Fruit fly (Drosophila melanogaster) whole organism, pupa: Measurements from ENCODE around the gene Glys.
A peak's percentile ranks its signal among the peaks of the same experiment; 100 is the strongest.

Experiments
- CG10348 ChIP-seq: fragments of 200-800 bp; sonication (Bioruptor generic); IDR thresholded peaks from 2 replicates; pipeline ENCODE4 v1.3.6; 2022; ENCODE audit warnings: missing biosample characterization, missing genetic modification characterization
- CG12605 ChIP-seq: fragments of 200-800 bp; sonication (Bioruptor generic); IDR thresholded peaks from 2 replicates; pipeline ENCODE4 v1.3.6; 2022; ENCODE audit warnings: missing biosample characterization, missing genetic modification characterization
- CG13204 ChIP-seq: fragments of 200-800 bp; sonication (Bioruptor generic); optimal IDR thresholded peaks from 2 replicates; lab custom pipeline; 2018; ENCODE audit warnings: missing biosample characterization, mild to moderate bottlenecking, missing genetic modification characterization, moderate library complexity
- CG14655 ChIP-seq: fragments of 200-800 bp; sonication (Bioruptor generic); optimal IDR thresholded peaks from 3 replicates; lab custom pipeline; 2017; ENCODE audit warnings: mild to moderate bottlenecking, missing biosample characterization, missing genetic modification reagents, missing genetic modification characterization
- CG15710 ChIP-seq: fragments of 200-800 bp; sonication (Bioruptor generic); optimal IDR thresholded peaks from 2 replicates; lab custom pipeline; 2018; ENCODE audit warnings: missing biosample characterization, mild to moderate bottlenecking, missing genetic modification characterization, moderate library complexity
- CG17806 ChIP-seq: fragments of 200-800 bp; sonication (Bioruptor generic); optimal IDR thresholded peaks from 2 replicates; lab custom pipeline; 2018; ENCODE audit warnings: missing biosample characterization, mild to moderate bottlenecking, missing genetic modification characterization, moderate library complexity
- CG32121 ChIP-seq: fragments of 200-800 bp; sonication (Bioruptor generic); IDR thresholded peaks from 2 replicates; pipeline ENCODE4 v1.3.6; 2022; ENCODE audit warnings: missing biosample characterization, missing genetic modification characterization
- CG34367 ChIP-seq: fragments of 200-800 bp; sonication (Bioruptor generic); optimal IDR thresholded peaks from 2 replicates; lab custom pipeline; 2018; ENCODE audit warnings: missing biosample characterization, mild to moderate bottlenecking, missing genetic modification characterization
- CG4496 ChIP-seq: fragments of 200-800 bp; sonication (Bioruptor generic); IDR thresholded peaks from 3 replicates; pipeline ENCODE4 v1.3.6; 2022; ENCODE audit warnings: missing biosample characterization, missing genetic modification characterization
- CG8159 ChIP-seq: fragments of 200-800 bp; sonication (Bioruptor generic); optimal IDR thresholded peaks from 3 replicates; lab custom pipeline; 2018; ENCODE audit warnings: missing biosample characterization, mild to moderate bottlenecking, missing genetic modification characterization, moderate library complexity
- CG8301 ChIP-seq: fragments of 200-800 bp; sonication (Bioruptor generic); optimal IDR thresholded peaks from 2 replicates; lab custom pipeline; 2018; ENCODE audit warnings: missing biosample characterization, mild to moderate bottlenecking, missing genetic modification characterization
- CG9948 ChIP-seq: fragments of 200-800 bp; sonication (Bioruptor generic); optimal IDR thresholded peaks from 2 replicates; lab custom pipeline; 2018; ENCODE audit warnings: missing biosample characterization, mild to moderate bottlenecking, missing genetic modification characterization, moderate library complexity
- D1 ChIP-seq: fragments of 200-800 bp; sonication (Bioruptor generic); optimal IDR thresholded peaks from 2 replicates; lab custom pipeline; 2018; ENCODE audit warnings: missing biosample characterization, mild to moderate bottlenecking, missing genetic modification characterization, moderate library complexity
- EcR ChIP-seq: fragments of 200-800 bp; sonication (Bioruptor generic); optimal IDR thresholded peaks from 3 replicates; lab custom pipeline; 2019; ENCODE audit warnings: missing biosample characterization, missing genetic modification characterization, mild to moderate bottlenecking, moderate library complexity, missing genetic modification reagents
- Ets98B ChIP-seq: fragments of 200-800 bp; sonication (Bioruptor generic); IDR thresholded peaks from 2 replicates; pipeline ENCODE4 v1.3.6; 2022; ENCODE audit warnings: missing biosample characterization, missing genetic modification characterization
- Pif1A ChIP-seq: fragments of 200-800 bp; sonication (Bioruptor generic); optimal IDR thresholded peaks from 3 replicates; lab custom pipeline; 2016; ENCODE audit warnings: missing biosample characterization, missing genetic modification characterization
- Pif1B ChIP-seq: fragments of 200-800 bp; sonication (Bioruptor generic); optimal IDR thresholded peaks from 3 replicates; lab custom pipeline; 2016; ENCODE audit warnings: missing biosample characterization, missing genetic modification characterization
- Snoo ChIP-seq: fragments of 200-800 bp; sonication (Bioruptor generic); optimal IDR thresholded peaks from 3 replicates; lab custom pipeline; 2017; ENCODE audit warnings: missing biosample characterization, mild to moderate bottlenecking, missing genetic modification characterization, inconsistent platforms
- fd96Ca ChIP-seq: fragments of 200-800 bp; sonication (Bioruptor generic); IDR thresholded peaks from 3 replicates; pipeline ENCODE4 v1.3.6; 2022; ENCODE audit warnings: missing biosample characterization, missing genetic modification characterization
- gl ChIP-seq: fragments of 200-800 bp; sonication (Bioruptor generic); optimal IDR thresholded peaks from 2 replicates; lab custom pipeline; 2018; ENCODE audit warnings: missing biosample characterization, mild to moderate bottlenecking, missing genetic modification characterization
- rn ChIP-seq: fragments of 200-800 bp; sonication (Bioruptor generic); IDR thresholded peaks from 2 replicates; pipeline ENCODE4 v1.3.6; 2022; ENCODE audit warnings: missing biosample characterization, missing genetic modification characterization

The Glys gene

DNA sequence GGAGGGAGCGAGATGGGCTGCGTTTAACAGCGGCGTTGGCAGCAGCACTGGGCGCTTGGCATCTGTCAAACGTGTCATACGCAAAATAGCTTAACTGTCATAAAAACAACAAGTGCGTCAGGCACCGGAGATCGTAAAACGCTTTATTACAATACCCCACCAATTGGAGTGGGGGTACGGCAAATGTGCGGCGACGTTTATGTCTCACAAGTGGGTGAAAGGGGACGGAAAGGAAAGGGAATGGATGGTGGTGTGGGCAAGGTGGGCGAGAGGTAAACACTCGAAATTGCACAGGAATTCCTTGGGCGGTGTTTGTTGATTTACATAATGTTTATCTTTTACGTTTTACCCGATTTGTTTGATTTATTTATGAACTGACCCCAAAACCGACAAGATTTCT lies 17.3 kb downstream of the Glys start:
- TF ChIP-seq Ets98B (no peak), CG12605 (no peak), Snoo (tag; lab: Kevin White, UChicago) (no peak), CG17806 (tag; lab: Kevin White, UChicago) (no peak), CG8301 (tag; lab: Kevin White, UChicago) (no peak), CG8159 (no peak), CG4496 (GFP tag; lab: Robert Waterston, UW) (no peak), CG15710 (tag; lab: Kevin White, UChicago) (no peak), CG32121 (GFP tag; lab: Robert Waterston, UW) (no peak), Pif1B (GFP tag; lab: Kevin White, UChicago) (no peak), CG34367 (no peak), fd96Ca (no peak), gl (no peak), EcR (GFP tag; lab: Kevin White, UChicago) (no peak), D1 (no peak), CG9948 (tag; lab: Kevin White, UChicago) (no peak), CG13204 (no peak)

DNA sequence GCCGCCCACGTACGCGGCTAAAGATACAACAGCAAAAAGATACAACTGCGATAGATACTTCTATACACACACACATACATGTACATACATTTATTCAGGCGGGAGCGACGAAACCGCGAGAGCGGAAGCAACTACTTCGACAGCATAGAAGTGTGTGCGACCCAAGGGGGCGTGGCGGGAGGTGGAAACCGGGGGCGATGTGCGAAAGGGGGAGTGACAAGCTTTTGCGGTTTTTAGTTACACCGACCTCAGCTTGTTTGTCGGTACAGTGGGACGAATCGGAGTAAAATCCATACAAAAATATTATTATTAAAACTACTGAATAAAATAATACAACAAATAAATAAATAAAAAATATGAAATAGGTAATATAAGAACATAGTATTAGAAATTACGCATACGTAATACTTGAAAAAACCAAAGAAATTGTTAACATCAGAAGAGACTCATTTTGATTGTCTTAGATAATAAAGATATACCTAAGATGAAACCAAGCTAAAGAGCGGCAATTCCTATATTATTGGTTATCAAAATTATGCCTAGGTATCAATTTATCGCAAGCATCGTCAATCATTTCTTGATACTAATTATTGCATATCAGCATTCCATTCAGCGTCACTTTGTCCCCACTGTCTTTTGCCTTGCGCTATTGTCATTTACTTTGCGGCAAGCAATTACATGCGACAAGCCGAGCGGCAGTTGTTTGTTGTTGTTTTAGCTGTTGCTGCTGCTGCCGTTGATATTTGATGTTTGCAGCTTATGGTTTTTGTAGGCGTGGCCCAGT lies 18.5 kb downstream of the Glys start:
- TF ChIP-seq D1 (no peak), CG14655 (GFP tag; lab: Kevin White, UChicago) (peak; percentile 68), gl (no peak), CG8301 (tag; lab: Kevin White, UChicago) (peak; percentile 27), fd96Ca (peak; percentile 36; the same call in 1 of the 3 replicates), CG4496 (GFP tag; lab: Robert Waterston, UW) (0 out of 3 replicates have a peak, but pooled peaks have one; percentile 6), CG12605 (no peak), CG9948 (tag; lab: Kevin White, UChicago) (peak; percentile 6), EcR (GFP tag; lab: Kevin White, UChicago) (no peak), rn (GFP tag; lab: Robert Waterston, UW) (0 out of 2 replicates have a peak, but pooled peaks have one; percentile 19), CG17806 (tag; lab: Kevin White, UChicago) (no peak)

DNA sequence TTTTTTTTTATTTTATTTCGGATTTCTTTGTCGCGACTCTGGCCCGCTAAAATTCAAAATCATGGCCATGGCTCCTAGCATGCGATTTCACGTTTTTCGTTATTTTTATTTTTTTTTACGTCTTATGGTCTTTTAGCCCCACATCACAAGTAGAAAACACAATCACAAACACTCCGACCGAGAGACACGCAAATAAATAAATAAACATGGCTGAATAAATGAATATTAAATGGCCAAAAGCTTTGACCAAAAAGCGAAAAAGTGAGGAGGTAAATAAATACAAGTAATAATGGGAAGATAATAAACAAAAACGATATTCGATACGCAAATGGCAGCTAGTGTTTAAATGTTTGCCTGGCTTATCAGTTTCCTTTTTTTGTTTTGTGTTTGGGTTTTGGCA lies 19.3 kb downstream of the Glys start:
- TF ChIP-seq rn (GFP tag; lab: Robert Waterston, UW), result no peak
- no peak for TF ChIP-seq EcR (GFP tag; lab: Kevin White, UChicago)
- no peak for TF ChIP-seq CG8159
- no peak for TF ChIP-seq CG8301 (tag; lab: Kevin White, UChicago)
- TF ChIP-seq CG17806 (tag; lab: Kevin White, UChicago), result no peak
- no peak for TF ChIP-seq fd96Ca
- TF ChIP-seq Snoo (tag; lab: Kevin White, UChicago), result no peak

DNA sequence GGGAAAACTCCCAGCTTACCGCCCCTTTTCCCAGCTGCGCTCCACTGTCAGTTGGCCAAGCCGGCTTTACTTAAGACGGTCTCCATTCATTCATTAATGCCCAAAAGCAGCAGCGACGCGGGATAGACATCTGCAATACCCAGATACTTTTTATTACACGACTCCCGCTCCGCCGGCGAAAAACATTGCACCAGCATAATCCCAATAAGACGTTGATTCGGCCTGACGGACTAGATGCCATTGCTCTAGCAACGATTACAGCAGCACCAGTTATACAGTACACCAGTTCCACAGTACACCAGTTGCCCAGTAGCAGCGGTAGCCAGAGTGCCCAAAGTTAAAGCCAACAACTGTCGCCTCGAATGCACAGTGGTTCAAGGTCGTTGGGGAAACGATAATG lies 21.5 kb downstream of the Glys start:
- no peak for TF ChIP-seq CG13204
- TF ChIP-seq CG10348 (GFP tag; lab: Robert Waterston, UW), result no peak
- TF ChIP-seq gl, result no peak
- TF ChIP-seq CG34367, result no peak
- TF ChIP-seq CG9948 (tag; lab: Kevin White, UChicago), result no peak
- TF ChIP-seq, all 21 proteins: peak for 0

DNA sequence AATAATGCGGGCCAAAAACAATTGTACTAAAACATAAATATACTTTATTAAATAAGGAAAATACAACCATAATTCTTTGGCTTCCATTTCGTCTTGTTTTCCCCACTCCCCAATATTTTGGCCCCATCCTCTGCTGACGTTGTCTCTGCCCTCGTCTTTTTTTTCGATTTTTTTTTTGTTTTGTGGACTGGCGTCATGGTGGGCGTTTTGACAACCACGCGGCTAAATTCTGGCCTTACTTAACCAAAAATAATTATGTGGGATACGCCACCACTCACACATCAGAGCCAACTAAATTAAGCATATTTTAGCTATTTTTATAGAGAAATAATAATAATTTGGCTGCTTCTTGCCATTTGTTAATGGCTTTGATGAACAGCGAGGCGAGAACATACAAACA lies 22.8 kb downstream of the Glys start:
- TF ChIP-seq CG15710 (tag; lab: Kevin White, UChicago) (no peak), Snoo (tag; lab: Kevin White, UChicago) (no peak), CG8159 (no peak), CG8301 (tag; lab: Kevin White, UChicago) (no peak)

DNA sequence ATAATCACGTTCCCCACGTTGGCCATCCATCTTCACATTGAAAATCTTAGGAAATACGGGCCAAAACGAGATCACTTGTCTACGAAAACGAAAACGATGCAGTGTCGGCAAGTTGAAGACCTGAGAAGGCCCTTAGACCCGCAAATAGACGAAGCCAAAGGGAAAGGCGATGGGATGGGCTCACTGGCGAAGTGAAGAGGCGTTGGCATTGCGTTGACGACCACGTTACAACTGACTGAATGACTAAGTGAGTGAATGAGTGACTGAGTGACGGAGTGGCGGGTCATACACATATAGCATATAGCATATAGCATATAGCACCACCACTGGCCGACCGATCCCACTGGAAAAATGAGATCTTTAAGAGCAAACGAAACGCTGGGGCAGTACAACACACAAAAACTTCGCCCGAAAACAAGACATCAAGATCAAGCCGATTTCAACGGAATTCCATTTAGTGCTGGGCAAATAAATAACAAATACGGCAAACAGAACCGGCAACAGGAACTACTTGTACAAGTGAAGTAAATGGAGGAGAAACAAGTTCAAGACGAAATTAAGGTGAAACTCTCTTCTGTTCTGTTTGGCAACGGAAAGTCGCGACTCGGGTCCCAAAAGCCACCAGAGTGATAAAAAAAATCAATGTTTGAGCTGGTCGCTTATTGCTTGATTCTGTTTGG lies 24.2 kb downstream of the Glys start:
- TF ChIP-seq CG8301 (tag; lab: Kevin White, UChicago) (no peak), CG14655 (GFP tag; lab: Kevin White, UChicago) (no peak), CG17806 (tag; lab: Kevin White, UChicago) (no peak), CG32121 (GFP tag; lab: Robert Waterston, UW) (no peak), Pif1A (no peak), CG12605 (no peak), Pif1B (GFP tag; lab: Kevin White, UChicago) (no peak), CG15710 (tag; lab: Kevin White, UChicago) (no peak), EcR (GFP tag; lab: Kevin White, UChicago) (no peak), CG10348 (GFP tag; lab: Robert Waterston, UW) (no peak)
